Worm (Caenorhabditis elegans) whole organism, dauer: Measurements from ENCODE around the gene twk-42.

ENCODE experiments used
- unc-62 ChIP-seq: sonication (generic microtip); optimal IDR thresholded peaks from 2 replicates; lab custom pipeline; 2017; ENCODE audit warnings: missing biosample characterization, missing genetic modification reagents, missing genetic modification characterization

Gene twk-42

DNA sequence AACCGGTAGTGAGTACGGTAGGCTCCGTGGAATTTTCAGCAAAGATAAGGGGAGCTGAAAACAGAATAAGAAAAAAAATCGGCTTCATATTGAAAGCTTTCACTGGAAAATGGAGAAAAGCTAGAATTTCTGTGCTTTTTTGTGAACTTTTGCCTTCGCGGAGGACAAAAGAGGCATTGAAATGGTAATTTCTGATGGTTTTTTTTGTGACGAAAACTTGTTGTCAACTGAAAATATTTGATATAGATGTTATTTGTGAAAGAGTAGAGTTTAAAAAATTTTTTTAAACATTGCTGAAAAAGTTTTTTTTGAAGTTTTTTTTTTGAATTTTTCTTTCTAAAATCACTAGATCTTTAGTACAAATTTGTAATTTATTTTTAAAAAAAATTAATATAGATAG, 45.6 kb downstream of the twk-42 start, which contains the start of gene F59A1.18:
Gene F59A1.18, minus strand, starts transcription at position 101 of the 400 bp plus-strand sequence.
- TF ChIP-seq unc-62 (GFP tag; lab: Kevin White, UChicago): no peak

DNA sequence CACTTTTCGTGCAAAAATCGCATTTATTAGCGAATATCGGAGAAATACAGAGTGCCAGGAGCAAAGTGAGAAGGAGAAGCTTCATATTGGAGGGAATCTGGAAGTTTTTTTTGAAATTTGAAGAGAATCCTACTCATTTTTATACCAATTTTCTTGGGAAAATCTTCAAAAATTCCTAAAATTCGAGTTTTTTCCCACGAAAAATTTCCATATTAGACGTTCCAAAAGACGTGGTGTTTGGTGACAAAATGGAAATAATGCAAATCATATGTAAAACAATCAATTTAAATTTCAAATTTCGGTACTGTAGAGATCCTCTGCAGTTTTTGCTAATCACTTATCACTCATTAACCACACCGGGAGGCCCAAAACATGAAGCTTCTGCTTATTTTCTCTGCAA, 47.6 kb downstream of the twk-42 start, which contains the start of the genes F59A1.16 and F59A1.6:
Gene F59A1.16, minus strand, starts transcription at position 101 of the 400 bp plus-strand sequence.
Gene F59A1.6, plus strand, starts transcription at position 285 of the 400 bp plus-strand sequence.
- TF ChIP-seq unc-62 (GFP tag; lab: Kevin White, UChicago): no peak

DNA sequence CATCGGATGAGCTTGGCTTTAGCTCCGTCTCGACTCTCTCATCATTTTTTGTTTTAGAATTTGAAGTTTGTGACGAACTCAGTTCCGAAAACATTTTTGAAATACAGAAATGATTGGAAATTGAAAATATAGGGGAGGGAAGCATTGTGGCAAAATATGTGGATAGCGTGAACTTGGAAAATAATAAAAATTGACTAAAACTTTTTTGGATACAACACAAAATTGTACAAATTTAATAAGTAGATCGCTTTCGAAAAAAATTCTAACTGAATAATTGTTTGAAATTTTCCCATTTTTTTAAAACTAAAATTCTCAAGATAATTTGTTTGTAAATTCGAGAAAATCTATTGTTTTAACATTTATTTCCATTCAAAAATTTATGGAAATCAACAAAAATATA, 48.7 kb downstream of the twk-42 start, which contains the start of gene F59A1.15:
Gene F59A1.15, minus strand, starts transcription at position 101 of the 400 bp plus-strand sequence.
- TF ChIP-seq unc-62 (GFP tag; lab: Kevin White, UChicago): no peak

DNA sequence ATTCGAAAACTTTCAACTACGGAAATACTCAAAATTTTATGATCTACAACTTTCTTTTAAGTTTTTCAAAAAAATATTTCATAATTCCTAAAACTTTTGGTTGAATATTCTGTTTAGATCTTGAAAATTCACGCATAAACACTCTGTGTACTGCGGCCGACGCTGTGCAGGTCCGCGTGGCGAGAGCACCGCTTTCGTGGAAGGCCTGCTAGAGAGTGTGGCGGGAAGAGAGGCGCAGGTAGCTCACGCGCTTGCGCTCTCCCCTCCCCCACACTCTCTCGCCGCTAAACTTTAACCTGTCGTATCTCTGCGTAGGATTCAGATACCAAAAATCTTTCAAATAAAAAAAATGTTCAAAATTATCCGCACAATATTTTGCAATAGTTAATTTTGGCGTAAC, 49.1 kb downstream of the twk-42 start:
- TF ChIP-seq unc-62 (GFP tag; lab: Kevin White, UChicago): no peak
